Worm (Caenorhabditis elegans): Measurements from ENCODE around the gene mig-6.

mig-6 gene

DNA sequence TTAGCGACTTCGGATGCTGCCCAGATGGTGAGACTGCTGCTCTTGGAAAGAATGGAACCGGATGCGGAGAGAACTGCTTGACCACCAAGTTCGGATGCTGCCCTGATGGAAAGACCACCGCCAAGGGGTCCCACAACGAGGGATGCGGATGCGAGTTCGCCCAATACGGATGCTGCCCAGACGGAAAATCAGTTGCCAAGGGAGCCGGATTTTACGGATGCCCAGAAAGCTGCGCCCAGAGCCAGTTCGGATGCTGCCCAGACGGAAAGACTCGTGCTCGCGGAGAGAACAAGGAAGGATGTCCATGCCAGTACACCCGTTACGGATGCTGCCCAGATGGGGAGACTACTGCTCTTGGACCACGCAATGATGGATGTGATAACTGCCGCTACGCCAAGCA lies 3.9 kb downstream of the mig-6 start:
- no peak for TF ChIP-seq lin-13 (tag; optimal IDR thresholded peaks at IDR 0.05)
- no peak for TF ChIP-seq unc-62 (GFP tag; optimal IDR thresholded peaks at IDR 0.05)
- no peak for TF ChIP-seq ham-2 (GFP tag; optimal IDR thresholded peaks at IDR 0.05)

ce11 chrV:7836911-7837310 lies 9.9 kb downstream of the mig-6 start, which contains the start of gene txt-5:
Gene txt-5 (minus strand): TSS chrV:7837134.
- peak; percentile 64 for TF ChIP-seq zip-8 (tag; optimal IDR thresholded peaks at IDR 0.05)
- no peak for TF ChIP-seq ham-2 (GFP tag; optimal IDR thresholded peaks at IDR 0.05)
- TF ChIP-seq drap-1 (GFP tag; optimal IDR thresholded peaks at IDR 0.05) = no peak

- TF ChIP-seq mls-2 (tag; optimal IDR thresholded peaks at IDR 0.05) (no peak), cnd-1 (tag; optimal IDR thresholded peaks at IDR 0.05) (no peak), unc-39 (tag; optimal IDR thresholded peaks at IDR 0.05) (no peak), snpc-4 (tag; optimal IDR thresholded peaks at IDR 0.05) (no peak), drap-1 (GFP tag; optimal IDR thresholded peaks at IDR 0.05) (no peak), nhr-2 (tag; optimal IDR thresholded peaks at IDR 0.05) (no peak), lin-32 (GFP tag; optimal IDR thresholded peaks at IDR 0.05) (no peak), mep-1 (tag; optimal IDR thresholded peaks at IDR 0.05) (no peak), elt-1 (tag; optimal IDR thresholded peaks at IDR 0.05; ENCODE audit: borderline replicate concordance, insufficient read depth) (no peak), blmp-1 (tag; optimal IDR thresholded peaks at IDR 0.05) (no peak), zip-8 (tag; optimal IDR thresholded peaks at IDR 0.05) (no peak), bed-3 (GFP tag; optimal IDR thresholded peaks at IDR 0.05) (no peak), unc-120 (tag; optimal IDR thresholded peaks at IDR 0.05; ENCODE audit: poor library complexity, severe bottlenecking) (no peak), unc-62 (GFP tag; optimal IDR thresholded peaks at IDR 0.05) (no peak), elt-3 (tag; optimal IDR thresholded peaks at IDR 0.05) (no peak), mab-5 (tag; optimal IDR thresholded peaks at IDR 0.05) (no peak), tbx-8 (GFP tag; optimal IDR thresholded peaks at IDR 0.05) (no peak), ces-1 (GFP tag; optimal IDR thresholded peaks at IDR 0.05) (no peak), ceh-83 (GFP tag; optimal IDR thresholded peaks at IDR 0.05) (no peak), nhr-28 (tag; optimal IDR thresholded peaks at IDR 0.05) (no peak)
Observed at ce11 chrV:7837809-7838208, 10.8 kb downstream of the mig-6 start, which contains the start of gene ttr-33. Gene ttr-33 (minus strand): TSS chrV:7837909.

ce11 chrV:7839485-7839884 lies 12.5 kb downstream of the mig-6 start, which contains the start of gene C37C3.12:
Gene C37C3.12 (minus strand): TSS chrV:7839585.
- TF ChIP-seq elt-1 (tag; optimal IDR thresholded peaks at IDR 0.05; ENCODE audit: borderline replicate concordance, insufficient read depth) = no peak
- no peak for TF ChIP-seq ham-2 (GFP tag; optimal IDR thresholded peaks at IDR 0.05)
- no peak for TF ChIP-seq nhr-2 (tag; optimal IDR thresholded peaks at IDR 0.05)
- TF ChIP-seq nhr-237 (tag; optimal IDR thresholded peaks at IDR 0.05) = no peak
- no peak for TF ChIP-seq ceh-39 (tag; optimal IDR thresholded peaks at IDR 0.05)
- TF ChIP-seq bed-3 (GFP tag; optimal IDR thresholded peaks at IDR 0.05) = no peak
- no peak for TF ChIP-seq ceh-43 (GFP tag; optimal IDR thresholded peaks at IDR 0.05)
- no peak for TF ChIP-seq unc-39 (tag; optimal IDR thresholded peaks at IDR 0.05)
- no peak for TF ChIP-seq pha-4 (tag; optimal IDR thresholded peaks at IDR 0.05)
- no peak for TF ChIP-seq snpc-4 (tag; optimal IDR thresholded peaks at IDR 0.05)
- TF ChIP-seq mab-5 (tag; optimal IDR thresholded peaks at IDR 0.05) = no peak
- no peak for TF ChIP-seq zip-8 (tag; optimal IDR thresholded peaks at IDR 0.05)
- TF ChIP-seq lin-13 (tag; optimal IDR thresholded peaks at IDR 0.05) = no peak
- TF ChIP-seq mls-2 (tag; optimal IDR thresholded peaks at IDR 0.05) = no peak
- TF ChIP-seq cnd-1 (tag; optimal IDR thresholded peaks at IDR 0.05) = no peak
- no peak for TF ChIP-seq sem-2 (GFP tag; optimal IDR thresholded peaks at IDR 0.05)
- no peak for TF ChIP-seq unc-62 (GFP tag; optimal IDR thresholded peaks at IDR 0.05)
- no peak for TF ChIP-seq nhr-28 (tag; optimal IDR thresholded peaks at IDR 0.05)
- no peak for TF ChIP-seq ces-1 (GFP tag; optimal IDR thresholded peaks at IDR 0.05)

DNA sequence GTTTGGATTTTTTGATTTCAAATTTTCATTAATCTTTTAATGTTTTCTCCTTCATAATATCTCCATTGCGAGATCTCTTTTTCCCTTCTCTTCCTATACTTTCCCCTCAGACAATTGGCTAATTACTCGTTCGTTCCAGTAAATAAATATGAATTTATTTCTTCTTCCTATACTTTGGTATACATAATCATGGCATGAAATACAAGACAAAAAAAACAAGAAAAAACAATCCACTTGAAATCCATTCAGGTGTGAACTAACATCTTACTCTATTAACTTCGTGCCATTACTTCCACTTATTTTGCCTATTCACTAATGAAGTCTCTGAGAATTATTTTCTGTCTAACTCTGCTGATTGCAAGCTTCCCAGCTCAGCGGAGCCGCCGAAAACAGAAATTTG lies 15.2 kb downstream of the mig-6 start, which contains the start of gene grd-8:
Gene grd-8 (plus strand): TSS at position 301 of the 400 bp plus-strand sequence.
- TF ChIP-seq hlh-1 (tag; optimal IDR thresholded peaks at IDR 0.05) = no peak
- no peak for TF ChIP-seq elt-1 (tag; optimal IDR thresholded peaks at IDR 0.05; ENCODE audit: borderline replicate concordance, insufficient read depth)
- TF ChIP-seq blmp-1 (tag; optimal IDR thresholded peaks at IDR 0.05) = no peak
- TF ChIP-seq drap-1 (GFP tag; optimal IDR thresholded peaks at IDR 0.05) = no peak
- TF ChIP-seq lin-32 (GFP tag; optimal IDR thresholded peaks at IDR 0.05) = no peak
- TF ChIP-seq nhr-76 (tag; optimal IDR thresholded peaks at IDR 0.05) = no peak
- TF ChIP-seq nhr-2 (tag; optimal IDR thresholded peaks at IDR 0.05) = no peak

- no peak for TF ChIP-seq nhr-237 (tag; optimal IDR thresholded peaks at IDR 0.05)
- no peak for TF ChIP-seq mep-1 (tag; optimal IDR thresholded peaks at IDR 0.05)
- TF ChIP-seq nhr-28 (tag; optimal IDR thresholded peaks at IDR 0.05) = no peak
- no peak for TF ChIP-seq lin-32 (GFP tag; optimal IDR thresholded peaks at IDR 0.05)
- no peak for TF ChIP-seq lin-13 (tag; optimal IDR thresholded peaks at IDR 0.05)
- no peak for TF ChIP-seq unc-120 (tag; optimal IDR thresholded peaks at IDR 0.05; ENCODE audit: poor library complexity, severe bottlenecking)
- TF ChIP-seq pha-4 (tag; optimal IDR thresholded peaks at IDR 0.05) = no peak
- no peak for TF ChIP-seq sptf-1 (tag; optimal IDR thresholded peaks at IDR 0.05)
- TF ChIP-seq blmp-1 (tag; optimal IDR thresholded peaks at IDR 0.05) = no peak
- TF ChIP-seq nhr-76 (tag; optimal IDR thresholded peaks at IDR 0.05) = no peak
- TF ChIP-seq hlh-1 (tag; optimal IDR thresholded peaks at IDR 0.05) = no peak
- no peak for TF ChIP-seq elt-1 (tag; optimal IDR thresholded peaks at IDR 0.05; ENCODE audit: borderline replicate concordance, insufficient read depth)
- TF ChIP-seq ces-1 (GFP tag; optimal IDR thresholded peaks at IDR 0.05) = no peak
Observed at ce11 chrV:7847170-7847569, 20.2 kb downstream of the mig-6 start, which contains the start of gene memo-1. Gene memo-1 (minus strand): TSS chrV:7847171.

Measured in whole organism, mixed stage, embryonic.